Fruit fly (Drosophila melanogaster) whole organism, prepupa: ENCODE measurements around the gene CG15201.

ENCODE experiments used
- CG10631 ChIP-seq: fragments of 200-800 bp; sonication (Bioruptor generic); optimal IDR thresholded peaks from 2 replicates; lab custom pipeline; 2016; ENCODE audit warnings: missing biosample characterization, missing genetic modification characterization
- CG11294 ChIP-seq: fragments of 200-800 bp; sonication (Bioruptor generic); IDR thresholded peaks from 2 replicates; pipeline ENCODE4 v1.3.6; 2022; ENCODE audit warnings: missing biosample characterization, missing genetic modification characterization
- CG34406 ChIP-seq: fragments of 200-800 bp; sonication (Bioruptor generic); optimal IDR thresholded peaks from 3 replicates; lab custom pipeline; 2016; ENCODE audit warnings: missing biosample characterization, missing genetic modification characterization
- CG3919 ChIP-seq: fragments of 200-800 bp; sonication (Bioruptor generic); optimal IDR thresholded peaks from 3 replicates; lab custom pipeline; 2016; ENCODE audit warnings: missing biosample characterization, missing genetic modification characterization
- CG6854 ChIP-seq: fragments of 200-800 bp; sonication (Bioruptor generic); optimal IDR thresholded peaks from 2 replicates; lab custom pipeline; 2017; ENCODE audit warnings: missing biosample characterization, mild to moderate bottlenecking, missing genetic modification characterization
- OdsH ChIP-seq: fragments of 200-800 bp; sonication (Bioruptor generic); optimal IDR thresholded peaks from 3 replicates; lab custom pipeline; 2016; ENCODE audit warnings: missing biosample characterization, missing genetic modification characterization
- fd59A ChIP-seq: fragments of 200-800 bp; sonication (Bioruptor generic); optimal IDR thresholded peaks from 2 replicates; lab custom pipeline; 2017; ENCODE audit warnings: missing biosample characterization, mild to moderate bottlenecking, missing genetic modification characterization, missing genetic modification reagents
- topi ChIP-seq: fragments of 200-800 bp; sonication (Bioruptor generic); optimal IDR thresholded peaks from 3 replicates; lab custom pipeline; 2016; ENCODE audit warnings: missing biosample characterization, missing genetic modification characterization

dm6 chrX:11170578-11170977, 26.7 kb downstream of the CG15201 start, which contains the start of gene CG1394:
- no peak for TF ChIP-seq CG34406 (GFP tag; lab: Kevin White, UChicago)
- no peak for TF ChIP-seq CG11294 (GFP tag; lab: Robert Waterston, UW)
- TF ChIP-seq OdsH (GFP tag; lab: Kevin White, UChicago) = no peak
- no peak for TF ChIP-seq fd59A (GFP tag; lab: Kevin White, UChicago)
- TF ChIP-seq CG10631 (GFP tag; lab: Kevin White, UChicago) = no peak
- no peak for TF ChIP-seq CG6854 (GFP tag; lab: Kevin White, UChicago)
- no peak for TF ChIP-seq CG3919 (GFP tag; lab: Kevin White, UChicago)
- TF ChIP-seq topi (GFP tag; lab: Kevin White, UChicago) = no peak
